Fruit fly (Drosophila melanogaster) Kc167 (cell line): Measurements from ENCODE around the gene CG9582.

Experiments used
- h ChIP-seq: fragments of >200 bp; optimal IDR thresholded peaks from 3 replicates; lab custom pipeline; 2018; ENCODE audit warnings: missing external identifiers
- ttk ChIP-seq: sonication (Bioruptor generic); optimal IDR thresholded peaks from 2 replicates; lab custom pipeline; 2017; ENCODE audit warnings: missing external identifiers

dm6 chr2L:8993650-8994441 is 37.8 kb downstream of the CG9582 start, which contains the start of gene CG17906:
- TF ChIP-seq ttk: no peak
- no peak for TF ChIP-seq h (lab: Kevin White, UChicago)
